Worm (Caenorhabditis elegans) whole organism, L4/young adult: ENCODE data around the gene srx-21.

Experiments used
- dao-5 ChIP-seq: sonication (generic microtip); optimal IDR thresholded peaks from 2 replicates; lab custom pipeline; 2016; ENCODE audit warnings: missing genotype, missing genetic modification characterization, moderate library complexity, missing compliant biosample characterization
- him-1 ChIP-seq: sonication (generic microtip); optimal IDR thresholded peaks from 2 replicates; lab custom pipeline; 2016; ENCODE audit warnings: missing genotype, missing genetic modification reagents, missing genetic modification characterization, missing compliant biosample characterization

DNA sequence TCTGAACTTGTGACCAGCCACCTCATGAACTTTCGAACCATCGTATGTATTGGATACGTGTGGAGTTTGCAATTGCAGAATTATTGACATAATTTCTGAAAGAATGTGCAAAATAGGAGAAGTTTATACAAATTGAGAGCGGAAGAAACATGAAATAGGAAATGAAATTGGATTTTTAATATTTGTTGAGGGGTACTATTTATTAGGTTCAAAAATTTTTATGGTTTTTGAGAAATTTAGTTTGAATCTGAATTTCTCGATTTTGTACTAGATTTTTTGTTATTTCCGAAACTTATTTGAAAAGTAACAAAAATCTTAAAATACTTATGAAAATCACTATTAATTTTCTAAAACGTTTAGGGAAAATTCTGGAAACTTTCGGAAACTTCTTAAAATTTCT lies 48.3 kb upstream of the srx-21 start, which contains the start of gene F48G7.9:
- TF ChIP-seq dao-5 (tag; lab: Kevin White, UChicago) (no peak), him-1 (tag; lab: Kevin White, UChicago) (no peak)
